Fruit fly (Drosophila melanogaster): ENCODE results near the gene CecA2.

The CecA2 gene

DNA sequence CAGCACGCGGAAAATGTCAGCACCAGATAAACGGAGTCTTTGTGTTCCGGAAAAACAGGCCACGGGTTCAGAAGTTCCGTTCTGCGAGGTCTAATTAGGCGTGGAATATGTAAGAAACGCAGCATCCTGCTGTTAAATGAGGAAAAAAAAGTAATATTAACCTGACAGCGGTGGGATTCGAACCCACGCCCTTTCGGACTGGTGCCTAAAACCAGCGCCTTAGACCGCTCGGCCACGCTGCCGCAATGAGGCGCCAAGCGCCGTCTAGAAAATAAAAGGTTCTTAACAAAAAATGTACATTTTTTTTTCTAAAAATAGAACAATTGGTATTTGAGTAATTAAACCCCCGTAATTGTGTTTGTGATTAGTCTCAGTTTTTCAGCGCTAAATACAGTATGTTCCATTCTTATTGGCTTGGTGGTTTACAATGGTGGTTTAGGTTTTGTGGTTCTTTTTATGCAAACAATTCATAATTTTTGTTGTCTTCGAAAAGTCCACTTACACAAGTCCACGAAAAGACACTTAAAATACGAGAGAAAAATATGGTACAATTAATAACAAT lies 35.9 kb downstream of the CecA2 start (continued):
- TF ChIP-seq CG12744 (GFP tag; optimal IDR thresholded peaks at IDR 0.05) (no peak), cato (GFP tag; optimal IDR thresholded peaks at IDR 0.05; ENCODE audit: borderline replicate concordance) (no peak), CG30431 (GFP tag; optimal IDR thresholded peaks at IDR 0.05) (no peak), Kr (GFP tag; optimal IDR thresholded peaks at IDR 0.05) (peak; percentile 48), CG15073 (GFP tag; optimal IDR thresholded peaks at IDR 0.05) (no peak), CG15011 (GFP tag; optimal IDR thresholded peaks at IDR 0.05) (no peak), Fer2 (tag; optimal IDR thresholded peaks at IDR 0.05) (no peak), tna (GFP tag; IDR thresholded peaks at IDR 0.05; ENCODE audit: partially characterized antibody) (no peak; the same call in 1 of the 2 replicates), salm (tag; optimal IDR thresholded peaks at IDR 0.05) (no peak), twi (tag; optimal IDR thresholded peaks at IDR 0.05) (no peak), Sin3A (optimal IDR thresholded peaks at IDR 0.05) (no peak), tx (GFP tag; optimal IDR thresholded peaks at IDR 0.05) (no peak), CG2889 (GFP tag; IDR thresholded peaks at IDR 0.05) (no peak), esg (GFP tag; conservative IDR thresholded peaks at IDR 0.05) (no peak), yki (optimal IDR thresholded peaks at IDR 0.05) (no peak), Elba2 (GFP tag; optimal IDR thresholded peaks at IDR 0.05) (no peak)

DNA sequence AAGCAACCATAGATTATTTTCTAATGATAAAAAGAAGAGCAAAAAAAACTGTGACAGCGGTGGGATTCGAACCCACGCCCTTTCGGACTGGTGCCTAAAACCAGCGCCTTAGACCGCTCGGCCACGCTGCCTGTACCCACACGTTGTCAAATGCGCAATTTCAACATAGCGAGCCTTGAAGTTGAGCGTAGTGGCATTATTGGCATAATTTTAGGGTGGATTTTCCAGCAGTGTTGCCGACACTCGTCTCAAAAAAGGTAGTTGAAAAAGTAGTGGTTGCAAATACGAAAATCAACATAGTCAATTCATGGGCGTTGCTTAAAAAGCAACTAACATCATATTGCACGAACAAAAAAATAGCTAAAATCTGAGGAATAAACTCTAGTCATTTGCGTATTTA lies 36.6 kb downstream of the CecA2 start:
- TF ChIP-seq CG13424 (tag; optimal IDR thresholded peaks at IDR 0.05), result no peak
- TF ChIP-seq CG2678 (tag; optimal IDR thresholded peaks at IDR 0.05), result no peak
- no peak for TF ChIP-seq sens (GFP tag)
- no peak for TF ChIP-seq bowl (GFP tag; IDR thresholded peaks at IDR 0.05)
- TF ChIP-seq kni (GFP tag; optimal IDR thresholded peaks at IDR 0.05), result no peak
- TF ChIP-seq CG15269 (tag; optimal IDR thresholded peaks at IDR 0.05), result no peak
- no peak for TF ChIP-seq gfzf (GFP tag; optimal IDR thresholded peaks at IDR 0.05)
- no peak for TF ChIP-seq corto (GFP tag; optimal IDR thresholded peaks at IDR 0.05)
- no peak for TF ChIP-seq nmo (GFP tag; optimal IDR thresholded peaks at IDR 0.05)
- TF ChIP-seq E2f2 (GFP tag; IDR thresholded peaks at IDR 0.05), result no peak
- TF ChIP-seq Fer3 (tag; optimal IDR thresholded peaks at IDR 0.05), result no peak
- TF ChIP-seq CG12236 (GFP tag; optimal IDR thresholded peaks at IDR 0.05), result no peak
- no peak for TF ChIP-seq CG17385 (GFP tag; optimal IDR thresholded peaks at IDR 0.05)
- TF ChIP-seq CG34224 (GFP tag; IDR thresholded peaks at IDR 0.05; ENCODE audit: partially characterized antibody), result peak; percentile 34; the same call in 2 of the 3 replicates
- no peak for TF ChIP-seq aop (GFP tag; IDR thresholded peaks at IDR 0.05)
- no peak for TF ChIP-seq CG8944 (GFP tag; optimal IDR thresholded peaks at IDR 0.05)
- TF ChIP-seq gem (tag; optimal IDR thresholded peaks at IDR 0.05), result no peak
- peak; percentile 92 for TF ChIP-seq CG7963 (GFP tag; IDR thresholded peaks at IDR 0.05; ENCODE audit: partially characterized antibody)
- no peak for TF ChIP-seq ap (GFP tag; IDR thresholded peaks at IDR 0.05)
- TF ChIP-seq sna (GFP tag; IDR thresholded peaks at IDR 0.05; ENCODE audit: partially characterized antibody), result peak; percentile 58
- no peak for TF ChIP-seq ase (GFP tag; IDR thresholded peaks at IDR 0.05)
- TF ChIP-seq ind (GFP tag; optimal IDR thresholded peaks at IDR 0.05), result no peak
- no peak for TF ChIP-seq CG2120 (GFP tag; optimal IDR thresholded peaks at IDR 0.05)
- peak; percentile 89 for TF ChIP-seq CG42726 (GFP tag; IDR thresholded peaks at IDR 0.05; ENCODE audit: partially characterized antibody)
- TF ChIP-seq HLH3B (GFP tag; IDR thresholded peaks at IDR 0.05), result no peak
- TF ChIP-seq CG14860 (GFP tag; IDR thresholded peaks at IDR 0.05; ENCODE audit: partially characterized antibody), result peak; percentile 88
- no peak for TF ChIP-seq scrt (GFP tag; optimal IDR thresholded peaks at IDR 0.05)
- no peak for TF ChIP-seq Dip3 (GFP tag; optimal IDR thresholded peaks at IDR 0.05)
- no peak for TF ChIP-seq CG6813 (GFP tag; optimal IDR thresholded peaks at IDR 0.05)
- TF ChIP-seq odd (GFP tag; optimal IDR thresholded peaks at IDR 0.05), result no peak
- TF ChIP-seq CG12071 (GFP tag; optimal IDR thresholded peaks at IDR 0.05), result no peak
- TF ChIP-seq CG15514 (GFP tag; optimal IDR thresholded peaks at IDR 0.05), result no peak
- TF ChIP-seq CG6791 (GFP tag; IDR thresholded peaks at IDR 0.05; ENCODE audit: partially characterized antibody), result peak; percentile 90
- peak; percentile 99 for TF ChIP-seq Bdp1 (GFP tag; optimal IDR thresholded peaks at IDR 0.05)
- no peak for TF ChIP-seq grau (tag; optimal IDR thresholded peaks at IDR 0.05)

All from whole organism, embryonic.